Worm (Caenorhabditis elegans) whole organism, midembryonic: ENCODE data around the gene C42D8.9.

Experiments
- T22C8.4 ChIP-seq: fragments of 200-800 bp; sonication (Bioruptor generic); IDR thresholded peaks from 2 replicates; pipeline ENCODE4 v1.3.6; 2022; ENCODE audit warnings: missing genetic modification characterization, missing compliant biosample characterization
- cog-1 ChIP-seq: sonication (generic microtip); optimal IDR thresholded peaks from 2 replicates; lab custom pipeline; 2016; ENCODE audit warnings: missing genetic modification characterization, missing compliant biosample characterization
- flt-1 ChIP-seq: fragments of 200-800 bp; sonication (Bioruptor generic); IDR thresholded peaks from 2 replicates; pipeline ENCODE4 v1.3.6; 2022; ENCODE audit warnings: missing genetic modification characterization, missing compliant biosample characterization
- klf-2 ChIP-seq: fragments of 200-800 bp; sonication (Bioruptor generic); conservative IDR thresholded peaks from 2 replicates; pipeline ENCODE4 v1.3.6; 2022; ENCODE audit warnings: missing genetic modification reagents, missing genetic modification characterization, missing compliant biosample characterization
- med-1 ChIP-seq: sonication (generic microtip); optimal IDR thresholded peaks from 2 replicates; lab custom pipeline; 2017; ENCODE audit warnings: missing genetic modification characterization, mild to moderate bottlenecking, missing compliant biosample characterization, antibody characterized with exemption, missing genetic modification reagents; ENCODE audit not compliant: insufficient read depth
- ref-1 ChIP-seq: fragments of 200-800 bp; sonication (Bioruptor generic); conservative IDR thresholded peaks from 2 replicates; pipeline ENCODE4 v1.3.6; 2022; ENCODE audit warnings: missing genetic modification reagents, missing genetic modification characterization, missing compliant biosample characterization
- tab-1 ChIP-seq: fragments of 200-800 bp; sonication (Bioruptor generic); IDR thresholded peaks from 2 replicates; pipeline ENCODE4 v1.3.6; 2022; ENCODE audit warnings: missing genetic modification characterization, missing compliant biosample characterization
- ztf-23 ChIP-seq: fragments of 200-800 bp; sonication (Bioruptor generic); IDR thresholded peaks from 2 replicates; pipeline ENCODE4 v1.3.6; 2022; ENCODE audit warnings: missing genetic modification reagents, missing genetic modification characterization, missing compliant biosample characterization
- ztf-29 ChIP-seq: fragments of 200-800 bp; sonication (Bioruptor generic); IDR thresholded peaks from 2 replicates; pipeline ENCODE4 v1.3.6; 2022; ENCODE audit warnings: missing genetic modification reagents, missing genetic modification characterization, missing compliant biosample characterization

C42D8.9 gene

DNA sequence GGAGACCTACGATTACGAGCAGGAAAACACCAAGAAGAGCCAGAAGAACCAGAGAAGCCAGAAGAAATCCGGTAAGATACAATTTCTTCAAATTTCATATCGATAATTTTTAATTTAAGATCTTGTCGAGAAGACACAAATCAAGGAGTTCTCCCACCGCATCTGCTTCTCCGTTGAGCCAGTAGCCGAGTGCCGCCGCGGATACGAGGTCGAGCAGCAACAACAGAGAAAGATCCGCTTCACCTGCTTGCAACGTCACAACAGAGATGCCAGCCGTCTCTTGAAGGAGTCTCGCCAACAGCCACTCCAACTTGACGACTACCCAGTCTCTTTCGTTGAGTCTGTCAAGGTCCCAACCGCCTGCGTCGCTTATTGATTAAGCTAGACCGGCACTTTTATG lies 1.1 kb downstream of the C42D8.9 start:
- TF ChIP-seq tab-1 (no peak), ref-1 (GFP tag; lab: Robert Waterston, UW) (no peak), T22C8.4 (GFP tag; lab: Robert Waterston, UW) (no peak), med-1 (GFP tag; lab: Kevin White, UChicago) (no peak), ztf-23 (GFP tag; lab: Robert Waterston, UW) (no peak), flt-1 (GFP tag; lab: Robert Waterston, UW) (no peak), ztf-29 (GFP tag; lab: Robert Waterston, UW) (no peak), cog-1 (tag; lab: Kevin White, UChicago) (no peak), klf-2 (GFP tag; lab: Robert Waterston, UW) (no peak)

DNA sequence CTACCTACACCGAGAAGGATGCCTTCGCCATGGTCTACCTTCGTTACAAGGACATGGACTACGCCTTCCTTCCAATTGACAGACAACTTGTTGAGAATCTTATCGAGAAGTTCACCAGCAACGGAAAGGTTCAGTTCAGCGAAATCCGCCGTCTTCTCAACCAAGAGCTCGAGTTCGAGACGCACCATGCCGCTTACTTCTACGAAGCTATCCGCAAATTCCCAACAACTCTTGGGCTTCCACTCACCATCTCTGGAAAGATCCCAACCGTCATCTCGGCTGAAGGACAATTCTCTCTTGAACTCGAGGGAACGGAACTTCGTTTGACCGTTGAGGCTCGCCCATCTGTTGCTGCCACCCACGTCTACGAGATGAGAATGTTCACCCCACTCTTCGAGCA lies 3.4 kb downstream of the C42D8.9 start:
- TF ChIP-seq med-1 (GFP tag; lab: Kevin White, UChicago), result no peak
- TF ChIP-seq klf-2 (GFP tag; lab: Robert Waterston, UW), result no peak
- TF ChIP-seq ztf-29 (GFP tag; lab: Robert Waterston, UW), result no peak
- TF ChIP-seq flt-1 (GFP tag; lab: Robert Waterston, UW), result no peak
- no peak for TF ChIP-seq ref-1 (GFP tag; lab: Robert Waterston, UW)
- no peak for TF ChIP-seq ztf-23 (GFP tag; lab: Robert Waterston, UW)
- no peak for TF ChIP-seq cog-1 (tag; lab: Kevin White, UChicago)
- no peak for TF ChIP-seq T22C8.4 (GFP tag; lab: Robert Waterston, UW)
- TF ChIP-seq tab-1, result no peak

DNA sequence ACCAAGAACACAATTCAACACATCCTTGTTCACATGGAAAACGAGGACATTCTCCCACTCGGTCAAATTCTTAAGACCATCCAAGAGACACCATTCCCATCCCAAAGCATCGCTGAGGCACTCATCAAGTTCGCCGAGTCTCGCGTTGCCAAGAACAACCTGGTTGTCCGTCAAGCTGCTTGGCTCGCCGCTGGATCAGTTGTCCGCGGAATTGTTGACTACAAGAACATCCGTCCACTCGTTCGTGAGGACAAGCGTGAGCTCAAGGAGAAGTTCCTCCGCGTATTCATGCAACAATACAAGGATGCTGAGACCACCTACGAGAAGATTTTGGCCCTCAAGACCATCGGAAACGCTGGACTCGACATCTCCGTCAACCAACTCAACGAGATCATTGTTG lies 4.5 kb downstream of the C42D8.9 start:
- TF ChIP-seq ztf-23 (GFP tag; lab: Robert Waterston, UW) (no peak), ref-1 (GFP tag; lab: Robert Waterston, UW) (no peak), flt-1 (GFP tag; lab: Robert Waterston, UW) (no peak), cog-1 (tag; lab: Kevin White, UChicago) (no peak), T22C8.4 (GFP tag; lab: Robert Waterston, UW) (no peak), klf-2 (GFP tag; lab: Robert Waterston, UW) (no peak), med-1 (GFP tag; lab: Kevin White, UChicago) (no peak), tab-1 (no peak), ztf-29 (GFP tag; lab: Robert Waterston, UW) (no peak)

DNA sequence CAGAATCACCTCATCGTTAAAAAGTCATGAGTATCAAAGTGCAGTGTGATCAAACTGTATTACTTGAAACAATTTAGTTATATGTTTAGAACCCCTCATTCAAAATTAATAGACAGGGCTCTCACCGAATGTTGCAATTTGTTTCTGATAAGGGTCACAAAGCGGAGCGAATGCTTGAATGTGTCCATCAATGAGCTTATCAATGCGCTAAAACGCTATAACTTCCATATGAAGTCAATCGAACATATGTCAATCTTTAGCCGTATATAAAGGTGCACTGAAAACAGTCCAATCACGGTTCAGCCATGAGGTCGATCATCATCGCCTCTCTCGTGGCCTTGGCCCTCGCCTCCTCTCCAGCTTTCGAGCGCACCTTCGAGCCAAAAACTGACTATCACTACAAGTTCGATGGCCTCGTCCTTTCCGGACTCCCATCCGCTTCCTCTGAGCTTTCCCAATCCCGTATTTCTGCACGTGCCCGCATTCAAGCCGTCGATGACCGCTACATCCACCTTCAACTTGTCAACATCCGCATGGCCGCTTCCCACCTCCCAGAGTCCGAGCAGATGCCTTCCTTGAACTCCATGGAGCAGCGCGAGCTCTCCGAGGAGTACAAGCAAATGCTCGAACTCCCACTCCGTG lies 6.0 kb downstream of the C42D8.9 start, which contains the start of gene vit-2:
vit-2 (plus strand) TSS at position 305 of the 642 bp plus-strand sequence.
- TF ChIP-seq ref-1 (GFP tag; lab: Robert Waterston, UW), result no peak
- no peak for TF ChIP-seq klf-2 (GFP tag; lab: Robert Waterston, UW)
- TF ChIP-seq T22C8.4 (GFP tag; lab: Robert Waterston, UW), result no peak
- TF ChIP-seq cog-1 (tag; lab: Kevin White, UChicago), result no peak
- TF ChIP-seq ztf-23 (GFP tag; lab: Robert Waterston, UW), result no peak
- no peak for TF ChIP-seq tab-1
- TF ChIP-seq med-1 (GFP tag; lab: Kevin White, UChicago), result no peak
- no peak for TF ChIP-seq ztf-29 (GFP tag; lab: Robert Waterston, UW)
- no peak for TF ChIP-seq flt-1 (GFP tag; lab: Robert Waterston, UW)

DNA sequence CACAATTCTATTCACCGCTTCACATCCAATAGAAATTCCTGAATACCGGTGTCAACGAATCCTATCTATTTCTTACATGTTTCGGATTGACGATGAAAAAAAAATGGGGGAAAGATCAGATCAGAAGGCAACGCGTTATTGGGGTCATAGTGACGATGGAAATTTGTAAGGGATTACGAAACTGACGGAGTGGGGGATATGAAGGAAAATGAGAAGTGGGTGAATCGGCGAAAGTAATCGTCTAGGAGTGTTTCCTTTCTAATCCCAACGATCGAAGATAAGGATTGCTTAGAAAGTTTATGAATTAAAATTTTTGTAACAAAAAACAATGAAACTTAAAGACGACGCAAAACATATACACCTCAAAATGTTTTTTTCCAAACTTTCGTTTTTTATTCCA lies 7.9 kb downstream of the C42D8.9 start:
- TF ChIP-seq klf-2 (GFP tag; lab: Robert Waterston, UW) (no peak), med-1 (GFP tag; lab: Kevin White, UChicago) (no peak), cog-1 (tag; lab: Kevin White, UChicago) (no peak), T22C8.4 (GFP tag; lab: Robert Waterston, UW) (no peak), tab-1 (no peak)

DNA sequence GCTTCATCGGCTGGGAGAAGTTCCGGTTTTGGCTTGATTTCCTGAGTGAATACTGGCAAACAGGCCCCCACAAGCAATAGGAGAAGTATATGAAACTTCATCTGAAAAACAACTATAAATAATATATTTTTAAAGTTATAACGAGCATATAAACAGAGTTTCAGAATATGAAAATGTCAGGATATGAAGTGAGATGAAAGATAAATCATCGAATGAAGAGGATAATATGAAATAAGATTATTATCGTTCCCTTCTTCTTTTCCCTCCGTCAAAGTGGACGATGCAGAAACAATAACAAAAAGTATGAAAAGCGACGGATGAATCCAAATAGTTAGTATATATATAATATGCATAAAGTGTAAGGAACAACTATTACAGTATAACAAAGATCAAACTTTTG lies 9.9 kb downstream of the C42D8.9 start, which contains the start of gene acn-1:
acn-1 (minus strand) TSS at position 101 of the 400 bp plus-strand sequence.
- TF ChIP-seq tab-1 (no peak), ztf-23 (GFP tag; lab: Robert Waterston, UW) (no peak), cog-1 (tag; lab: Kevin White, UChicago) (no peak), ref-1 (GFP tag; lab: Robert Waterston, UW) (no peak), med-1 (GFP tag; lab: Kevin White, UChicago) (no peak), T22C8.4 (GFP tag; lab: Robert Waterston, UW) (no peak), ztf-29 (GFP tag; lab: Robert Waterston, UW) (no peak), klf-2 (GFP tag; lab: Robert Waterston, UW) (no peak)

DNA sequence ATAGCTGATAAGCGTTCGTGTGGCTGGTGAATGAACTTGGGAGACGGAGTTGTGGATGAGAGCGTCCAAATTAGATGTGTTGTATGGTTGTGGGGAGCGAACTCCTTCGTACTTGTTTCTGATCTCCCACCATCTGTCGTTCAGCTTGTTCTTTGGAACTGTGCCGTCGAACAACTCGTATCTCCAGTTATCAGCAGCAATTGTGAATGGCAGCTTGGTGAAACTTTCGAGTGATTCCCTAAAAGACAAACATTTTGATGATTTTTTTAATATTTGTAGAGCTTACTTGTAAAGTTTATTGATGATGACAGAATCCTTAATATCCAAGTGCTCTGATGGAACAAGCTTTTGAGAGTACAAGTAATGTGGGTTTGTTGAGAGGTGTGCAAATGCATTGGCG lies 12.8 kb downstream of the C42D8.9 start:
- TF ChIP-seq tab-1, result no peak
- TF ChIP-seq T22C8.4 (GFP tag; lab: Robert Waterston, UW), result no peak
- TF ChIP-seq ref-1 (GFP tag; lab: Robert Waterston, UW), result no peak
- no peak for TF ChIP-seq med-1 (GFP tag; lab: Kevin White, UChicago)

DNA sequence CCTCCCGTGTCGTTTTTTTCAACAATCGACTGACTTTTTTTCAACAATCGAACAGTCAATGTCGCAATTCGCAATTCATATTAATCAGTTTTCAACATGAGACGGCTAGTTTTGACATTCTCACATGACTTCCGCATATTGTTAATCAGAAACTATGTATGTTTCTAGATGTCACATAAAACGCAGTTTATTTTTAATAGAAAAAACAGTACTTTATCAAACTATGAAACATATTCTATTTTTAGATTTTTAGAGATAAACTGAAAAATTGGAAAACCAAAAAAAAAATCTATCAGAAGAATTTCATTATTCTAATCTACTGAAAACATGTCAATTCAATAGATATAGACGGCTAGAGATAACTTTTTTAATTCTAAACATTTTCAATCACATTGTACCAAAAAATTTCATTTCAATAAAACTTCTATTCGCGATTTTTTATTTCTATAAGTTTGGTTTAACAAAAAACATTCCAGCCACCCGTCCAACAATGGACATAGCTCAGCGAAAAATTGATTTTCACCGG lies 19.4 kb downstream of the C42D8.9 start, which contains the start of gene pnk-4:
pnk-4 (plus strand) TSS at position 476 of the 526 bp plus-strand sequence.
- TF ChIP-seq flt-1 (GFP tag; lab: Robert Waterston, UW), result no peak
- no peak for TF ChIP-seq T22C8.4 (GFP tag; lab: Robert Waterston, UW)
- TF ChIP-seq cog-1 (tag; lab: Kevin White, UChicago), result no peak
- no peak for TF ChIP-seq ztf-23 (GFP tag; lab: Robert Waterston, UW)
- TF ChIP-seq ztf-29 (GFP tag; lab: Robert Waterston, UW), result no peak
- TF ChIP-seq ref-1 (GFP tag; lab: Robert Waterston, UW), result no peak
- TF ChIP-seq med-1 (GFP tag; lab: Kevin White, UChicago), result no peak
- no peak for TF ChIP-seq tab-1
- no peak for TF ChIP-seq klf-2 (GFP tag; lab: Robert Waterston, UW)

DNA sequence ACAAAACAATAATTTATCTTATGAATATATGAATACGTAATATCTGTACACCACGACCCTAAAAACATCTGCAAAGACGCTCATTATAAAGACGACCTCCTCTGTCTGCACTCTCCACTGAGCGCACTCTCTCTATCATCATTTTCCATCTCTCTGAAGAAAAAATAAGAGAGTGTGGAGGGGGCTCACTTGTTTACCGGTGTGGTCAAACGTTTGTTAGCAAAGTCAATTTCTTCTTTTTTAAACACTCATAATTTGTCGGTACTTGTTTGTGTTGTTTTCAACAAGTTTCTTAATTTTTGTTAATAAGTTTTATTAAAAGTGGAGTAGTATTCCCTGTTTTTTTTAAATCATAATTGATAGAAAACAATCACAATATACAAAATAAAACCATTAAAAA lies 20.6 kb downstream of the C42D8.9 start:
- TF ChIP-seq ztf-23 (GFP tag; lab: Robert Waterston, UW) (no peak), cog-1 (tag; lab: Kevin White, UChicago) (no peak), tab-1 (no peak), ztf-29 (GFP tag; lab: Robert Waterston, UW) (no peak), flt-1 (GFP tag; lab: Robert Waterston, UW) (no peak), ref-1 (GFP tag; lab: Robert Waterston, UW) (no peak), klf-2 (GFP tag; lab: Robert Waterston, UW) (no peak), med-1 (GFP tag; lab: Kevin White, UChicago) (no peak), T22C8.4 (GFP tag; lab: Robert Waterston, UW) (no peak)
